Worm (Caenorhabditis elegans) whole organism, mixed stage, embryonic: ENCODE data around the gene C15F1.5.

Experiments
- M03D4.4 ChIP-seq: sonication (generic microtip); optimal IDR thresholded peaks from 2 replicates; lab custom pipeline; 2017; ENCODE audit warnings: mild to moderate bottlenecking, missing genetic modification characterization, missing compliant biosample characterization
- bed-3 ChIP-seq: fragments of 200-800 bp; sonication (Bioruptor generic); optimal IDR thresholded peaks from 3 replicates; lab custom pipeline; 2018; ENCODE audit warnings: mild to moderate bottlenecking, missing genetic modification characterization, moderate library complexity, missing compliant biosample characterization
- blmp-1 ChIP-seq: fragments of 150-350 bp; optimal IDR thresholded peaks from 2 replicates; lab custom pipeline; 2014; ENCODE audit warnings: missing biosample characterization, missing genetic modification characterization
- ceh-39 ChIP-seq: fragments of 150-350 bp; optimal IDR thresholded peaks from 2 replicates; lab custom pipeline; 2014; ENCODE audit warnings: missing biosample characterization, missing genetic modification characterization
- ceh-43 ChIP-seq: fragments of 200-800 bp; sonication (Bioruptor generic); optimal IDR thresholded peaks from 2 replicates; lab custom pipeline; 2018; ENCODE audit warnings: mild to moderate bottlenecking, missing genetic modification characterization, moderate library complexity, missing compliant biosample characterization
- ceh-83 ChIP-seq: fragments of 200-800 bp; sonication (Bioruptor generic); optimal IDR thresholded peaks from 2 replicates; lab custom pipeline; 2018; ENCODE audit warnings: mild to moderate bottlenecking, missing genetic modification characterization, missing compliant biosample characterization
- ces-1 ChIP-seq: fragments of 150-350 bp; optimal IDR thresholded peaks from 2 replicates; lab custom pipeline; 2014; ENCODE audit warnings: missing biosample characterization, missing genetic modification reagents, missing genetic modification characterization
- cnd-1 ChIP-seq: fragments of 200-800 bp; sonication (Bioruptor generic); optimal IDR thresholded peaks from 2 replicates; lab custom pipeline; 2018; ENCODE audit warnings: mild to moderate bottlenecking, missing genetic modification characterization, missing compliant biosample characterization
- drap-1 ChIP-seq: fragments of 200-800 bp; sonication (Bioruptor generic); optimal IDR thresholded peaks from 3 replicates; lab custom pipeline; 2018; ENCODE audit warnings: mild to moderate bottlenecking, missing genetic modification characterization, missing compliant biosample characterization
- elt-1 ChIP-seq: sonication (generic microtip); optimal IDR thresholded peaks from 2 replicates; lab custom pipeline; 2017; ENCODE audit warnings: missing genetic modification characterization, mild to moderate bottlenecking, missing compliant biosample characterization, antibody characterized with exemption, moderate library complexity, borderline replicate concordance; ENCODE audit not compliant: insufficient read depth
- elt-3 ChIP-seq: fragments of 150-350 bp; optimal IDR thresholded peaks from 2 replicates; lab custom pipeline; 2014; ENCODE audit warnings: missing biosample characterization, missing genetic modification characterization
- ham-2 ChIP-seq: fragments of 200-800 bp; sonication (Bioruptor generic); optimal IDR thresholded peaks from 2 replicates; lab custom pipeline; 2018; ENCODE audit warnings: mild to moderate bottlenecking, missing genetic modification characterization, missing compliant biosample characterization
- hlh-1 ChIP-seq: fragments of 150-350 bp; optimal IDR thresholded peaks from 2 replicates; lab custom pipeline; 2014; ENCODE audit warnings: missing biosample characterization, missing genetic modification reagents, missing genetic modification characterization
- lin-13 ChIP-seq: fragments of 150-350 bp; optimal IDR thresholded peaks from 2 replicates; lab custom pipeline; 2014; ENCODE audit warnings: missing biosample characterization, missing genetic modification characterization
- lin-32 ChIP-seq: fragments of 200-800 bp; sonication (Bioruptor generic); optimal IDR thresholded peaks from 2 replicates; lab custom pipeline; 2018; ENCODE audit warnings: mild to moderate bottlenecking, missing genetic modification characterization, missing compliant biosample characterization
- lsy-2 ChIP-seq: fragments of 150-350 bp; optimal IDR thresholded peaks from 2 replicates; lab custom pipeline; 2014; ENCODE audit warnings: missing biosample characterization, missing genetic modification characterization
- mab-5 ChIP-seq: fragments of 150-350 bp; optimal IDR thresholded peaks from 2 replicates; lab custom pipeline; 2014; ENCODE audit warnings: missing biosample characterization, missing genetic modification characterization
- mep-1 ChIP-seq: fragments of 150-350 bp; optimal IDR thresholded peaks from 2 replicates; lab custom pipeline; 2017; ENCODE audit warnings: missing biosample characterization, missing genetic modification reagents, missing genetic modification characterization, inconsistent platforms
- mls-2 ChIP-seq: sonication (generic microtip); optimal IDR thresholded peaks from 2 replicates; lab custom pipeline; 2016; ENCODE audit warnings: mild to moderate bottlenecking, missing genetic modification characterization, moderate library complexity, missing compliant biosample characterization
- nhr-12 ChIP-seq: fragments of 150-350 bp; optimal IDR thresholded peaks from 2 replicates; lab custom pipeline; 2014; ENCODE audit warnings: missing biosample characterization, missing genetic modification characterization
- nhr-2 ChIP-seq: fragments of 150-350 bp; optimal IDR thresholded peaks from 2 replicates; lab custom pipeline; 2014; ENCODE audit warnings: missing biosample characterization, missing genetic modification characterization
- nhr-28 ChIP-seq: fragments of 150-350 bp; optimal IDR thresholded peaks from 2 replicates; lab custom pipeline; 2014; ENCODE audit warnings: missing biosample characterization, missing genetic modification characterization
- nhr-76 ChIP-seq: sonication (generic microtip); optimal IDR thresholded peaks from 2 replicates; lab custom pipeline; 2017; ENCODE audit warnings: missing biosample characterization, missing genetic modification characterization
- pha-4 ChIP-seq: fragments of 150-350 bp; optimal IDR thresholded peaks from 2 replicates; lab custom pipeline; 2018; ENCODE audit warnings: missing biosample characterization, missing genetic modification reagents, missing genetic modification characterization
- sem-2 ChIP-seq: fragments of 200-800 bp; sonication (Bioruptor generic); optimal IDR thresholded peaks from 2 replicates; lab custom pipeline; 2018; ENCODE audit warnings: mild to moderate bottlenecking, missing genetic modification characterization, missing compliant biosample characterization
- snpc-4 ChIP-seq: fragments of 150-350 bp; optimal IDR thresholded peaks from 2 replicates; lab custom pipeline; 2014; ENCODE audit warnings: missing biosample characterization, missing genetic modification characterization
- sptf-1 ChIP-seq: sonication (generic microtip); optimal IDR thresholded peaks from 2 replicates; lab custom pipeline; 2017; ENCODE audit warnings: mild to moderate bottlenecking, missing genetic modification characterization, moderate library complexity, missing compliant biosample characterization
- tbx-8 ChIP-seq: fragments of 200-800 bp; sonication (Bioruptor generic); optimal IDR thresholded peaks from 2 replicates; lab custom pipeline; 2018; ENCODE audit warnings: mild to moderate bottlenecking, missing genetic modification characterization, moderate library complexity, missing compliant biosample characterization
- unc-120 ChIP-seq: sonication (generic microtip); optimal IDR thresholded peaks from 2 replicates; lab custom pipeline; 2017; ENCODE audit warnings: missing genetic modification characterization, missing compliant biosample characterization; ENCODE audit not compliant: poor library complexity, severe bottlenecking
- unc-39 ChIP-seq: fragments of 150-350 bp; optimal IDR thresholded peaks from 2 replicates; lab custom pipeline; 2014; ENCODE audit warnings: missing biosample characterization, missing genetic modification characterization
- unc-62 ChIP-seq: fragments of 150-350 bp; optimal IDR thresholded peaks from 2 replicates; lab custom pipeline; 2014; ENCODE audit warnings: missing biosample characterization, missing genetic modification reagents, missing genetic modification characterization
- zip-8 ChIP-seq: fragments of 150-350 bp; optimal IDR thresholded peaks from 2 replicates; lab custom pipeline; 2014; ENCODE audit warnings: missing biosample characterization, missing genetic modification characterization
- ztf-11 ChIP-seq: fragments of 150-350 bp; optimal IDR thresholded peaks from 2 replicates; lab custom pipeline; 2014; ENCODE audit warnings: missing biosample characterization, missing genetic modification characterization

The C15F1.5 gene

ce11 chrII:6943299-6944051, 26.9 kb downstream of the C15F1.5 start:
- TF ChIP-seq mab-5, result no peak
- peak; percentile 31 for TF ChIP-seq pha-4 (tag; lab: Kevin White, UChicago)
- TF ChIP-seq mls-2 (tag; lab: Kevin White, UChicago), result peak; percentile 58
- peak; percentile 26 for TF ChIP-seq ces-1 (GFP tag; lab: Kevin White, UChicago)
- peak; percentile 56 for TF ChIP-seq cnd-1 (tag; lab: Kevin White, UChicago)
- peak; percentile 4 for TF ChIP-seq hlh-1 (tag; lab: Kevin White, UChicago)
- TF ChIP-seq unc-120 (tag; lab: Kevin White, UChicago), result peak; percentile 90
- TF ChIP-seq lin-32 (GFP tag; lab: Kevin White, UChicago), result no peak
- peak; percentile 73 for TF ChIP-seq nhr-2 (tag; lab: Kevin White, UChicago)
- TF ChIP-seq snpc-4, result no peak
- TF ChIP-seq sptf-1 (tag; lab: Kevin White, UChicago), result peak; percentile 39
- TF ChIP-seq nhr-12 (tag; lab: Kevin White, UChicago), result no peak
- TF ChIP-seq mep-1 (tag; lab: Kevin White, UChicago), result peak; percentile 32
- no peak for TF ChIP-seq unc-62 (GFP tag; lab: Kevin White, UChicago)
- peak; percentile 50 for TF ChIP-seq ceh-83 (GFP tag; lab: Kevin White, UChicago)
- peak; percentile 38 for TF ChIP-seq M03D4.4 (tag; lab: Kevin White, UChicago)

ce11 chrII:6941520-6941919, 28.9 kb downstream of the C15F1.5 start:
- TF ChIP-seq ces-1 (GFP tag; lab: Kevin White, UChicago) (peak; percentile 90), pha-4 (tag; lab: Kevin White, UChicago) (no peak)
- TF ChIP-seq, all 35 proteins: peak for 1

ce11 chrII:6940726-6941230, 29.6 kb downstream of the C15F1.5 start:
- TF ChIP-seq nhr-12 (tag; lab: Kevin White, UChicago) (no peak), ces-1 (GFP tag; lab: Kevin White, UChicago) (peak; percentile 80), elt-3 (tag; lab: Kevin White, UChicago) (no peak), zip-8 (tag; lab: Kevin White, UChicago) (no peak)

- TF ChIP-seq ceh-83 (GFP tag; lab: Kevin White, UChicago) (no peak), lin-13 (tag; lab: Kevin White, UChicago) (no peak), lsy-2 (tag; lab: Kevin White, UChicago) (no peak), nhr-2 (tag; lab: Kevin White, UChicago) (peak; percentile 97), ces-1 (GFP tag; lab: Kevin White, UChicago) (peak; percentile 65), ztf-11 (no peak), M03D4.4 (tag; lab: Kevin White, UChicago) (no peak), hlh-1 (tag; lab: Kevin White, UChicago) (no peak), ham-2 (GFP tag; lab: Kevin White, UChicago) (peak; percentile 37), drap-1 (GFP tag; lab: Kevin White, UChicago) (no peak), unc-62 (GFP tag; lab: Kevin White, UChicago) (no peak), zip-8 (tag; lab: Kevin White, UChicago) (peak; percentile 34), snpc-4 (no peak), nhr-12 (tag; lab: Kevin White, UChicago) (no peak), elt-1 (tag; lab: Kevin White, UChicago) (no peak), ceh-43 (GFP tag; lab: Kevin White, UChicago) (peak; percentile 79), nhr-28 (tag; lab: Kevin White, UChicago) (no peak), nhr-76 (tag; lab: Kevin White, UChicago) (no peak), unc-39 (tag; lab: Kevin White, UChicago) (peak; percentile 41), bed-3 (no peak), mep-1 (tag; lab: Kevin White, UChicago) (no peak), mab-5 (no peak), pha-4 (tag; lab: Kevin White, UChicago) (no peak), tbx-8 (GFP tag; lab: Kevin White, UChicago) (no peak), mls-2 (tag; lab: Kevin White, UChicago) (peak; percentile 80), unc-120 (tag; lab: Kevin White, UChicago) (no peak), sptf-1 (tag; lab: Kevin White, UChicago) (peak; percentile 40), ceh-39 (tag; lab: Kevin White, UChicago) (no peak), cnd-1 (tag; lab: Kevin White, UChicago) (peak; percentile 60), elt-3 (tag; lab: Kevin White, UChicago) (no peak), blmp-1 (tag; lab: Kevin White, UChicago) (no peak), sem-2 (GFP tag; lab: Kevin White, UChicago) (no peak)
- TF ChIP-seq, all 35 proteins: peak for 9
Measured at ce11 chrII:6939873-6940272, 30.5 kb downstream of the C15F1.5 start.
